Worm (Caenorhabditis elegans): ENCODE measurements around the gene spc-1.
A peak's percentile ranks its signal among the peaks of the same experiment; 100 is the strongest.

Gene spc-1

DNA sequence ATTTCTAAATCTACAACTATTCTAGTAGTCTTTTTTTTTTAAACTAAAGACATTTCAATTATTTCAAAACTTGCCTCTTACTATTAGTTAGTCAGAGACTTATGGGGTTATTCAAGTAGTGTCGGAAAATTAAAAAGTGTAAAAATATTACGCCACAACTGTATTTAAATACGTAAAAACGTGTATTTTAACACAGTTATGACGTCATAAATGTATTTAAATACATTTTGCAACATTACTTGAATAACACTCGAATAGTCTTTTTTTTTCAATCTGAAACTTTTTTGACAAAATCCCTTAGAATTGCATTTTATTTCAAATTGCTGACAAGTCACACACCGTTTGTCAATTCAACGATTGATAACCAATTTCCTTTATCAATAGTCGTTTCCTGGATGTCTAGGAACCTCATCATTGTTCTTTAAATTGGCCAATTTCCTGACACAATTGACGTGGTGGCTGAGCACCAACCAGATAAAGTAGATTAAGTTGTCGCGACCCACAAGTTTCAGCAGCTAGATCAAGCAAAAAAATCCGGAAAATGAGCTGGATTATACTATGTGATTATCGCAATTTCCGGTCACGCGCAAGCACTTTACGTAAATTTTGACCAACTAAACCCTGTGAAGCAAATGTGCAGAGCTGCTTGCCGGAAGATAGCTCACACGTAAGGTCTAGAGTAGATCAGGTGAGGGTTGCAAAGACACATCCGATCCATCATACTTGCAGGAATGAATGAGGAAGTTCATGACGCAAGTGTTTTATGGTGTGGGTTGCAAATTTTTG is 12.8 kb upstream of the spc-1 start:
- TF ChIP-seq unc-120 (tag; optimal IDR thresholded peaks at IDR 0.05; ENCODE audit: poor library complexity, severe bottlenecking) (no peak), zip-8 (tag; optimal IDR thresholded peaks at IDR 0.05) (peak; percentile 97)

DNA sequence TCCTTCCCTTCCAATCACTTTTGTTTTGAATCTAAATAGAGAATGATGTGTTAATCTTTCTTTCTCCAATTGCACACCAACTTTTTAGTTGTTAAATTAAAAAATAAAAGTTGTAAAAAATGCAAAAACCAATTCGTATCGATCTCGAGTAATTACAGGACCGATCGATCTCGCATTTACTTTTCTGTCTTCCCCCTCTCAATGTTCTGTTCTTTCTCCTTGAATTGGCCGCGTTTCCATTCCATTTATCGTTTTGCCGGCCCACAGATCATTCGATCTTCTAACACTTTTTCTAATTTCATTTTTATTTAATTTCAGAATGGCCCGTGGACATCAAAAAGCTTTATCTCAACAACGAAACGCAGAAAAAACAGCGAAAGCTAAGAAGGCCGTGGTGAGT is 8.3 kb upstream of the spc-1 start, which contains the start of gene K10B3.1:
TSS of gene K10B3.1 (plus strand) at position 301 of the 400 bp plus-strand sequence.
- TF ChIP-seq elt-3 (tag; optimal IDR thresholded peaks at IDR 0.05) (no peak), snpc-4 (tag; optimal IDR thresholded peaks at IDR 0.05) (no peak), cnd-1 (tag; optimal IDR thresholded peaks at IDR 0.05) (no peak), elt-1 (tag; optimal IDR thresholded peaks at IDR 0.05; ENCODE audit: borderline replicate concordance, insufficient read depth) (no peak), lsy-2 (tag; optimal IDR thresholded peaks at IDR 0.05) (no peak), mls-2 (tag; optimal IDR thresholded peaks at IDR 0.05) (no peak), bed-3 (GFP tag; optimal IDR thresholded peaks at IDR 0.05) (no peak), ceh-43 (GFP tag; optimal IDR thresholded peaks at IDR 0.05) (no peak), unc-39 (tag; optimal IDR thresholded peaks at IDR 0.05) (no peak), mab-5 (tag; optimal IDR thresholded peaks at IDR 0.05) (no peak), mep-1 (tag; optimal IDR thresholded peaks at IDR 0.05) (no peak), ztf-11 (tag; optimal IDR thresholded peaks at IDR 0.05) (no peak)

DNA sequence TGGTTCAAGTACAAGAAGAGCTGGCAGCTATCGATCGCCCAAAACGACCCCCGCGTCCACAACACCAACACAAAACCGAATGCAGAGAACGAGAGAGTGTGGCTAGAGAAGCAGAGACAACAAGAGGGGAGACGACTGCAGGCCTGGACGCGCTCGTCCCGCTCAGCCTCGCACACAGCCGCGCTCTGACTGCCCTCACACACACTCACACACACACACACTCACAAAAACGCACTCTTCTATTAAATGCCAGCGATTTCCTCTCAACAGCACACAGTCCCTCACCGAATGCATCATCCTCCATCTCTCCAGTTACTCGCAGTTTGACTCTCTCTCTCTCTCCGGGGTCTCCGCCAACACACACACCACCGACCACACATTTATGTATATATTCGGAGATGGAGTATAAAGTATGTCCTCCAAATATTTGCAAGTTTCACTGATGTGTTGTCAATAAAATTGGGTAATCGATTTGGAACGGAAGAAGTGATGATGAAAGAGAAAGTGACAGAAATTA is 805 bp upstream of the spc-1 start:
- TF ChIP-seq lin-13 (tag; optimal IDR thresholded peaks at IDR 0.05) (peak; percentile 91), mab-5 (tag; optimal IDR thresholded peaks at IDR 0.05) (no peak), pha-4 (tag; optimal IDR thresholded peaks at IDR 0.05) (peak; percentile 94), cnd-1 (tag; optimal IDR thresholded peaks at IDR 0.05) (peak; percentile 83), M03D4.4 (tag; optimal IDR thresholded peaks at IDR 0.05) (peak; percentile 78), ces-1 (GFP tag; optimal IDR thresholded peaks at IDR 0.05) (peak; percentile 93), hlh-1 (tag; optimal IDR thresholded peaks at IDR 0.05) (peak; percentile 77), nhr-28 (tag; optimal IDR thresholded peaks at IDR 0.05) (no peak), ceh-43 (GFP tag; optimal IDR thresholded peaks at IDR 0.05) (no peak), sem-2 (GFP tag; optimal IDR thresholded peaks at IDR 0.05) (peak; percentile 35), unc-62 (GFP tag; optimal IDR thresholded peaks at IDR 0.05) (peak; percentile 91), unc-39 (tag; optimal IDR thresholded peaks at IDR 0.05) (peak; percentile 4), drap-1 (GFP tag; optimal IDR thresholded peaks at IDR 0.05) (peak; percentile 93), mep-1 (tag; optimal IDR thresholded peaks at IDR 0.05) (peak; percentile 96), ztf-11 (tag; optimal IDR thresholded peaks at IDR 0.05) (peak; percentile 75), elt-3 (tag; optimal IDR thresholded peaks at IDR 0.05) (peak; percentile 61), ceh-39 (tag; optimal IDR thresholded peaks at IDR 0.05) (peak; percentile 50), bed-3 (GFP tag; optimal IDR thresholded peaks at IDR 0.05) (no peak), nhr-2 (tag; optimal IDR thresholded peaks at IDR 0.05) (no peak), tbx-8 (GFP tag; optimal IDR thresholded peaks at IDR 0.05) (peak; percentile 23), zip-8 (tag; optimal IDR thresholded peaks at IDR 0.05) (no peak), elt-1 (tag; optimal IDR thresholded peaks at IDR 0.05; ENCODE audit: borderline replicate concordance, insufficient read depth) (no peak), blmp-1 (tag; optimal IDR thresholded peaks at IDR 0.05) (peak; percentile 86), sptf-1 (tag; optimal IDR thresholded peaks at IDR 0.05) (peak; percentile 88), flh-1 (GFP tag; optimal IDR thresholded peaks at IDR 0.05) (no peak), ham-2 (GFP tag; optimal IDR thresholded peaks at IDR 0.05) (peak; percentile 74), ceh-83 (GFP tag; optimal IDR thresholded peaks at IDR 0.05) (peak; percentile 44), snpc-4 (tag; optimal IDR thresholded peaks at IDR 0.05) (no peak), mls-2 (tag; optimal IDR thresholded peaks at IDR 0.05) (peak; percentile 95), nhr-237 (tag; optimal IDR thresholded peaks at IDR 0.05) (peak; percentile 93), lsy-2 (tag; optimal IDR thresholded peaks at IDR 0.05) (peak; percentile 58), nhr-76 (tag; optimal IDR thresholded peaks at IDR 0.05) (no peak), unc-120 (tag; optimal IDR thresholded peaks at IDR 0.05; ENCODE audit: poor library complexity, severe bottlenecking) (peak; percentile 55), lin-32 (GFP tag; optimal IDR thresholded peaks at IDR 0.05) (peak; percentile 48), nhr-12 (tag; optimal IDR thresholded peaks at IDR 0.05) (no peak)
